Worm (Caenorhabditis elegans) whole organism, young adult: Measurements from ENCODE around the gene C35A5.10.

Experiments
- B0035.1 ChIP-seq: sonication (generic microtip); optimal IDR thresholded peaks from 2 replicates; lab custom pipeline; 2016; ENCODE audit warnings: missing genetic modification characterization, mild to moderate bottlenecking, missing compliant biosample characterization, missing genotype, missing genetic modification reagents
- B0261.1 ChIP-seq: sonication (generic microtip); optimal IDR thresholded peaks from 2 replicates; lab custom pipeline; 2016; ENCODE audit warnings: mild to moderate bottlenecking, missing genetic modification characterization, moderate library complexity, missing compliant biosample characterization
- D2030.7 ChIP-seq: fragments of 200-800 bp; sonication (Bioruptor generic); IDR thresholded peaks from 2 replicates; pipeline ENCODE4 v1.3.6; 2022; ENCODE audit warnings: missing genetic modification reagents, missing genetic modification characterization, missing compliant biosample characterization
- F10E7.11 ChIP-seq: sonication (generic microtip); optimal IDR thresholded peaks from 2 replicates; lab custom pipeline; 2017; ENCODE audit warnings: mild to moderate bottlenecking, missing genetic modification characterization, moderate library complexity, missing compliant biosample characterization
- F33H1.4 ChIP-seq: fragments of 200-800 bp; sonication (Bioruptor generic); IDR thresholded peaks from 2 replicates; pipeline ENCODE4 v1.3.6; 2022; ENCODE audit warnings: missing genetic modification reagents, missing genetic modification characterization, missing compliant biosample characterization
- F39B2.1 ChIP-seq: fragments of 200-800 bp; sonication (Bioruptor generic); IDR thresholded peaks from 2 replicates; pipeline ENCODE4 v1.3.6; 2022; ENCODE audit warnings: missing genetic modification reagents, missing genetic modification characterization, missing compliant biosample characterization
- F49E8.2 ChIP-seq: sonication (generic microtip); optimal IDR thresholded peaks from 3 replicates; lab custom pipeline; 2017; ENCODE audit warnings: missing genetic modification characterization, mild to moderate bottlenecking, missing compliant biosample characterization, antibody characterized with exemption, moderate library complexity; ENCODE audit not compliant: insufficient read depth
- F55B11.4 ChIP-seq: sonication (generic microtip); optimal IDR thresholded peaks from 2 replicates; lab custom pipeline; 2016; ENCODE audit warnings: missing compliant biosample characterization, missing genetic modification characterization, borderline replicate concordance; ENCODE audit not compliant: insufficient read depth
- F57A8.1 ChIP-seq: fragments of 200-800 bp; sonication (Bioruptor generic); optimal IDR thresholded peaks from 2 replicates; lab custom pipeline; 2018; ENCODE audit warnings: mild to moderate bottlenecking, missing genetic modification characterization, moderate library complexity, missing compliant biosample characterization
- F57C9.4 ChIP-seq: sonication (generic microtip); optimal IDR thresholded peaks from 2 replicates; lab custom pipeline; 2017; ENCODE audit warnings: mild to moderate bottlenecking, missing genetic modification characterization, missing compliant biosample characterization
- Y53F4B.3 ChIP-seq: fragments of 200-800 bp; sonication (Bioruptor generic); IDR thresholded peaks from 2 replicates; pipeline ENCODE4 v1.3.6; 2022; ENCODE audit warnings: missing genetic modification reagents, missing genetic modification characterization, missing compliant biosample characterization
- Y56A3A.18 ChIP-seq: fragments of 200-800 bp; sonication (Bioruptor generic); IDR thresholded peaks from 2 replicates; pipeline ENCODE4 v1.3.6; 2022; ENCODE audit warnings: missing genetic modification reagents, missing genetic modification characterization, missing compliant biosample characterization
- aptf-3 ChIP-seq: fragments of 200-800 bp; sonication (Bioruptor generic); IDR thresholded peaks from 2 replicates; pipeline ENCODE4 v1.3.6; 2022; ENCODE audit warnings: missing genetic modification characterization, missing compliant biosample characterization
- atf-7 ChIP-seq: sonication (generic microtip); optimal IDR thresholded peaks from 2 replicates; lab custom pipeline; 2017; ENCODE audit warnings: mild to moderate bottlenecking, missing genetic modification characterization, missing compliant biosample characterization
- athp-1 ChIP-seq: sonication (generic microtip); optimal IDR thresholded peaks from 2 replicates; lab custom pipeline; 2017; ENCODE audit warnings: mild to moderate bottlenecking, missing genetic modification characterization, missing compliant biosample characterization
- attf-3 ChIP-seq: fragments of 200-800 bp; sonication (Bioruptor generic); conservative IDR thresholded peaks from 2 replicates; pipeline ENCODE4 v1.3.6; 2022; ENCODE audit warnings: missing genetic modification reagents, missing genetic modification characterization, missing compliant biosample characterization
- attf-5 ChIP-seq: fragments of 200-800 bp; sonication (Bioruptor generic); optimal IDR thresholded peaks from 2 replicates; lab custom pipeline; 2018; ENCODE audit warnings: mild to moderate bottlenecking, missing genetic modification characterization, missing compliant biosample characterization
- ceh-79 ChIP-seq: sonication (generic microtip); optimal IDR thresholded peaks from 2 replicates; lab custom pipeline; 2017; ENCODE audit warnings: mild to moderate bottlenecking, missing genetic modification characterization, missing compliant biosample characterization
- dox-1 ChIP-seq: fragments of 200-800 bp; sonication (Bioruptor generic); IDR thresholded peaks from 2 replicates; pipeline ENCODE4 v1.3.6; 2022; ENCODE audit warnings: missing genetic modification reagents, missing genetic modification characterization, missing compliant biosample characterization
- dpl-1 ChIP-seq: fragments of 150-350 bp; optimal IDR thresholded peaks from 2 replicates; lab custom pipeline; 2014; ENCODE audit warnings: missing biosample characterization, missing genetic modification reagents, missing genetic modification characterization
- egl-18 ChIP-seq: fragments of 200-800 bp; sonication (Bioruptor generic); IDR thresholded peaks from 2 replicates; pipeline ENCODE4 v1.3.6; 2022; ENCODE audit warnings: missing genetic modification reagents, missing genetic modification characterization, missing compliant biosample characterization
- egl-44 ChIP-seq: fragments of 200-800 bp; sonication (Bioruptor generic); IDR thresholded peaks from 2 replicates; pipeline ENCODE4 v1.3.6; 2022; ENCODE audit warnings: missing genetic modification reagents, missing genetic modification characterization, missing compliant biosample characterization
- egrh-3 ChIP-seq: fragments of 200-800 bp; sonication (Bioruptor generic); IDR thresholded peaks from 2 replicates; pipeline ENCODE4 v1.3.6; 2022; ENCODE audit warnings: missing genetic modification reagents, missing genetic modification characterization, missing compliant biosample characterization
- ets-4 ChIP-seq: fragments of 200-800 bp; sonication (Bioruptor generic); optimal IDR thresholded peaks from 2 replicates; lab custom pipeline; 2018; ENCODE audit warnings: mild to moderate bottlenecking, missing genetic modification characterization, missing compliant biosample characterization
- fkh-3 ChIP-seq: sonication (generic microtip); optimal IDR thresholded peaks from 2 replicates; lab custom pipeline; 2016; ENCODE audit warnings: mild to moderate bottlenecking, missing genetic modification characterization, missing compliant biosample characterization
- him-1 ChIP-seq: sonication (generic microtip); optimal IDR thresholded peaks from 2 replicates; lab custom pipeline; 2016; ENCODE audit warnings: missing genotype, missing genetic modification reagents, missing genetic modification characterization, missing compliant biosample characterization
- hrde-1 ChIP-seq: sonication (generic microtip); optimal IDR thresholded peaks from 2 replicates; lab custom pipeline; 2016; ENCODE audit warnings: missing genetic modification characterization, mild to moderate bottlenecking, missing compliant biosample characterization, moderate library complexity, missing genotype, missing genetic modification reagents, borderline replicate concordance
- let-607 ChIP-seq, 2 experiments: fragments of 200-800 bp in 1 of 2; sonication (Bioruptor generic) in 1 of 2; sonication (generic microtip) in 1 of 2; optimal IDR thresholded peaks; 2 replicates each; lab custom pipeline; 2016 to 2018; ENCODE audit warnings: mild to moderate bottlenecking in 2 of 2, missing compliant biosample characterization in 2 of 2, missing genetic modification characterization in 2 of 2, moderate library complexity in 2 of 2, missing genotype in 1 of 2
- lin-40 ChIP-seq: sonication (generic microtip); optimal IDR thresholded peaks from 2 replicates; lab custom pipeline; 2016; ENCODE audit warnings: missing genetic modification characterization, mild to moderate bottlenecking, missing compliant biosample characterization, missing genotype, missing genetic modification reagents
- lin-54 ChIP-seq: fragments of 200-800 bp; sonication (Bioruptor generic); optimal IDR thresholded peaks from 2 replicates; lab custom pipeline; 2018; ENCODE audit warnings: mild to moderate bottlenecking, missing genetic modification characterization, missing compliant biosample characterization
- lir-1 ChIP-seq: fragments of 200-800 bp; sonication (Bioruptor generic); conservative IDR thresholded peaks from 2 replicates; pipeline ENCODE4 v1.3.6; 2022; ENCODE audit warnings: missing genetic modification reagents, missing genetic modification characterization, missing compliant biosample characterization
- madf-10 ChIP-seq: sonication (generic microtip); optimal IDR thresholded peaks from 2 replicates; lab custom pipeline; 2016; ENCODE audit warnings: mild to moderate bottlenecking, missing genetic modification characterization, missing compliant biosample characterization
- madf-3 ChIP-seq: fragments of 200-800 bp; sonication (Bioruptor generic); IDR thresholded peaks from 2 replicates; pipeline ENCODE4 v1.3.6; 2022; ENCODE audit warnings: missing genetic modification reagents, missing genetic modification characterization, missing compliant biosample characterization
- mel-28 ChIP-seq: sonication (generic microtip); optimal IDR thresholded peaks from 2 replicates; lab custom pipeline; 2016; ENCODE audit warnings: borderline replicate concordance, mild to moderate bottlenecking, missing genetic modification characterization, missing compliant biosample characterization
- nhr-179 ChIP-seq: sonication (generic microtip); optimal IDR thresholded peaks from 2 replicates; lab custom pipeline; 2016; ENCODE audit warnings: mild to moderate bottlenecking, missing genetic modification characterization, missing compliant biosample characterization
- pbrm-1 ChIP-seq: fragments of 200-800 bp; sonication (Bioruptor generic); IDR thresholded peaks from 2 replicates; pipeline ENCODE4 v1.3.6; 2022; ENCODE audit warnings: missing genetic modification reagents, missing genetic modification characterization, missing compliant biosample characterization
- rcor-1 ChIP-seq: fragments of 200-800 bp; sonication (Bioruptor generic); IDR thresholded peaks from 2 replicates; pipeline ENCODE4 v1.3.6; 2022; ENCODE audit warnings: missing genetic modification reagents, missing genetic modification characterization, missing compliant biosample characterization
- repo-1 ChIP-seq: sonication (generic microtip); optimal IDR thresholded peaks from 2 replicates; lab custom pipeline; 2017; ENCODE audit warnings: mild to moderate bottlenecking, missing genetic modification characterization, missing compliant biosample characterization
- snpc-1.1 ChIP-seq: sonication (generic microtip); optimal IDR thresholded peaks from 2 replicates; lab custom pipeline; 2017; ENCODE audit warnings: missing genetic modification characterization, mild to moderate bottlenecking, missing compliant biosample characterization, antibody characterized with exemption, moderate library complexity, missing genotype, missing genetic modification reagents; ENCODE audit not compliant: insufficient read depth
- snpc-3.4 ChIP-seq: sonication (generic microtip); optimal IDR thresholded peaks from 2 replicates; lab custom pipeline; 2017; ENCODE audit warnings: missing genetic modification characterization, mild to moderate bottlenecking, missing compliant biosample characterization, antibody characterized with exemption, moderate library complexity, missing genotype, missing genetic modification reagents
- tbx-9 ChIP-seq: sonication (generic microtip); optimal IDR thresholded peaks from 2 replicates; lab custom pipeline; 2016; ENCODE audit warnings: borderline replicate concordance, missing genetic modification characterization, inconsistent platforms, missing compliant biosample characterization
- unc-130 ChIP-seq: sonication (generic microtip); optimal IDR thresholded peaks from 2 replicates; lab custom pipeline; 2016; ENCODE audit warnings: missing genetic modification reagents, missing genetic modification characterization, missing compliant biosample characterization
- unc-62 ChIP-seq: fragments of 150-350 bp; optimal IDR thresholded peaks from 2 replicates; lab custom pipeline; 2014; ENCODE audit warnings: missing biosample characterization, missing genetic modification reagents, missing genetic modification characterization
- zfh-2 ChIP-seq: fragments of 200-800 bp; sonication (Bioruptor generic); conservative IDR thresholded peaks from 2 replicates; pipeline ENCODE4 v1.3.6; 2022; ENCODE audit warnings: missing genetic modification reagents, missing genetic modification characterization, missing compliant biosample characterization
- ztf-18 ChIP-seq: sonication (generic microtip); optimal IDR thresholded peaks from 2 replicates; lab custom pipeline; 2016; ENCODE audit warnings: missing genotype, mild to moderate bottlenecking, missing genetic modification characterization, missing compliant biosample characterization
- ztf-28 ChIP-seq: fragments of 200-800 bp; sonication (Bioruptor generic); IDR thresholded peaks from 2 replicates; pipeline ENCODE4 v1.3.6; 2022; ENCODE audit warnings: missing genetic modification reagents, missing genetic modification characterization, missing compliant biosample characterization
- ztf-3 ChIP-seq: fragments of 200-800 bp; sonication (Bioruptor generic); optimal IDR thresholded peaks from 2 replicates; lab custom pipeline; 2018; ENCODE audit warnings: mild to moderate bottlenecking, missing genetic modification characterization, missing compliant biosample characterization
- ztf-6 ChIP-seq: fragments of 200-800 bp; sonication (Bioruptor generic); IDR thresholded peaks from 2 replicates; pipeline ENCODE4 v1.3.6; 2022; ENCODE audit warnings: missing genetic modification reagents, missing genetic modification characterization, missing compliant biosample characterization

The C35A5.10 gene

ce11 chrV:10466607-10467092 is 37.3 kb upstream of the C35A5.10 start:
- TF ChIP-seq attf-5 (GFP tag; lab: Kevin White, UChicago) (peak; percentile 89), fkh-3 (no peak), Y56A3A.18 (GFP tag; lab: Robert Waterston, UW) (no peak), hrde-1 (tag; lab: Kevin White, UChicago) (no peak), ceh-79 (no peak), unc-130 (GFP tag; lab: Kevin White, UChicago) (no peak), lir-1 (GFP tag; lab: Robert Waterston, UW) (peak; percentile 32; the same call in 1 of the 2 replicates), repo-1 (tag; lab: Kevin White, UChicago) (peak; percentile 23), snpc-3.4 (tag; lab: Kevin White, UChicago) (no peak), F10E7.11 (tag; lab: Kevin White, UChicago) (no peak), B0261.1 (no peak), zfh-2 (GFP tag; lab: Robert Waterston, UW) (no peak), F33H1.4 (GFP tag; lab: Robert Waterston, UW) (no peak), snpc-1.1 (no peak), aptf-3 (GFP tag; lab: Robert Waterston, UW) (no peak), mel-28 (no peak), ets-4 (GFP tag; lab: Kevin White, UChicago) (no peak), egrh-3 (GFP tag; lab: Robert Waterston, UW) (no peak), ztf-28 (GFP tag; lab: Robert Waterston, UW) (no peak), F57C9.4 (no peak), F57A8.1 (no peak), lin-54 (GFP tag; lab: Kevin White, UChicago) (peak; percentile 57), dpl-1 (GFP tag; lab: Kevin White, UChicago) (no peak), ztf-6 (GFP tag; lab: Robert Waterston, UW) (no peak), ztf-3 (peak; percentile 8), unc-62 (peak; percentile 9), B0035.1 (tag; lab: Kevin White, UChicago) (peak; percentile 16), egl-44 (GFP tag; lab: Robert Waterston, UW) (no peak), lin-40 (tag; lab: Kevin White, UChicago) (peak; percentile 94), atf-7 (tag; lab: Kevin White, UChicago) (peak; percentile 88), athp-1 (no peak), F39B2.1 (no peak), F49E8.2 (tag; lab: Kevin White, UChicago) (no peak), Y53F4B.3 (GFP tag; lab: Robert Waterston, UW) (no peak), him-1 (no peak), F55B11.4 (no peak), ztf-18 (peak; percentile 68), pbrm-1 (GFP tag; lab: Robert Waterston, UW) (peak; percentile 73), nhr-179 (tag; lab: Kevin White, UChicago) (no peak), attf-3 (GFP tag; lab: Robert Waterston, UW) (no peak), rcor-1 (no peak), D2030.7 (GFP tag; lab: Robert Waterston, UW) (no peak), egl-18 (GFP tag; lab: Robert Waterston, UW) (peak; percentile 78; the same call in 1 of the 2 replicates), madf-10 (peak; percentile 75), madf-3 (GFP tag; lab: Robert Waterston, UW) (no peak), dox-1 (GFP tag; lab: Robert Waterston, UW) (peak; percentile 78; the same call in 1 of the 2 replicates), let-607 (tag; optimal IDR thresholded peaks at IDR 0.05; lab: Kevin White, UChicago) (no peak), tbx-9 (tag; lab: Kevin White, UChicago) (no peak)
